Worm (Caenorhabditis elegans) whole organism, L4/young adult: Measurements from ENCODE around the gene tag-276.

Experiments
- dao-5 ChIP-seq: sonication (generic microtip); optimal IDR thresholded peaks from 2 replicates; lab custom pipeline; 2016; ENCODE audit warnings: missing genotype, missing genetic modification characterization, moderate library complexity, missing compliant biosample characterization
- him-1 ChIP-seq: sonication (generic microtip); optimal IDR thresholded peaks from 2 replicates; lab custom pipeline; 2016; ENCODE audit warnings: missing genotype, missing genetic modification reagents, missing genetic modification characterization, missing compliant biosample characterization

DNA sequence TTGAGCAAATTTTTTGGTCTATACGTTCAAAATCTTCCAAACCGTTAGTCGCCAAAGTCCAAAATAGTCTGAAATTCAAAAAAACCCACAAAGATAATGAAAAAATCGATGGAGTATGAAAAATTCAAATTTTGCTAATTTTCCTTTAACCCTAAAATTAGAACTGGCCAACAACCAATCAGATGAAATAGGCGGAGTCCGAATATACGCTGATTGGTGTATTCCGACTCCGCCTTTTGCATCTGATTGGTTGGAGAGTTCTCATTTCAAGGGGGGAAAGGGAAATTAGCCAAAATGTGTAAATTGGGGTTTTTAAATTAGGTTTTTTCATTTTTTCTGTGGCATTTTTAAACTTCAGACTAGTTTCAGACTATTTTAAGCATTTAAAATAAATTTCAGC lies 44.3 kb downstream of the tag-276 start:
- TF ChIP-seq him-1 (tag; lab: Kevin White, UChicago) (no peak), dao-5 (tag; lab: Kevin White, UChicago) (no peak)
